Fruit fly (Drosophila melanogaster): ENCODE data around the gene Srp14.

dm6 chr3R:20602599-20602998 lies 22.7 kb downstream of the Srp14 start:
- no peak for TF ChIP-seq CG8478 (optimal IDR thresholded peaks at IDR 0.05)
- no peak for TF ChIP-seq CTCF (optimal IDR thresholded peaks at IDR 0.05)

All from S2 (cell line).